Worm (Caenorhabditis elegans) whole organism, mixed stage, embryonic: ENCODE measurements around the gene B0212.3.

Experiments used
- M03D4.4 ChIP-seq: sonication (generic microtip); optimal IDR thresholded peaks from 2 replicates; lab custom pipeline; 2017; ENCODE audit warnings: mild to moderate bottlenecking, missing genetic modification characterization, missing compliant biosample characterization
- bed-3 ChIP-seq: fragments of 200-800 bp; sonication (Bioruptor generic); optimal IDR thresholded peaks from 3 replicates; lab custom pipeline; 2018; ENCODE audit warnings: mild to moderate bottlenecking, missing genetic modification characterization, moderate library complexity, missing compliant biosample characterization
- blmp-1 ChIP-seq: fragments of 150-350 bp; optimal IDR thresholded peaks from 2 replicates; lab custom pipeline; 2014; ENCODE audit warnings: missing biosample characterization, missing genetic modification characterization
- ceh-39 ChIP-seq: fragments of 150-350 bp; optimal IDR thresholded peaks from 2 replicates; lab custom pipeline; 2014; ENCODE audit warnings: missing biosample characterization, missing genetic modification characterization
- ceh-43 ChIP-seq: fragments of 200-800 bp; sonication (Bioruptor generic); optimal IDR thresholded peaks from 2 replicates; lab custom pipeline; 2018; ENCODE audit warnings: mild to moderate bottlenecking, missing genetic modification characterization, moderate library complexity, missing compliant biosample characterization
- ceh-83 ChIP-seq: fragments of 200-800 bp; sonication (Bioruptor generic); optimal IDR thresholded peaks from 2 replicates; lab custom pipeline; 2018; ENCODE audit warnings: mild to moderate bottlenecking, missing genetic modification characterization, missing compliant biosample characterization
- cnd-1 ChIP-seq: fragments of 200-800 bp; sonication (Bioruptor generic); optimal IDR thresholded peaks from 2 replicates; lab custom pipeline; 2018; ENCODE audit warnings: mild to moderate bottlenecking, missing genetic modification characterization, missing compliant biosample characterization
- drap-1 ChIP-seq: fragments of 200-800 bp; sonication (Bioruptor generic); optimal IDR thresholded peaks from 3 replicates; lab custom pipeline; 2018; ENCODE audit warnings: mild to moderate bottlenecking, missing genetic modification characterization, missing compliant biosample characterization
- elt-1 ChIP-seq: sonication (generic microtip); optimal IDR thresholded peaks from 2 replicates; lab custom pipeline; 2017; ENCODE audit warnings: missing genetic modification characterization, mild to moderate bottlenecking, missing compliant biosample characterization, antibody characterized with exemption, moderate library complexity, borderline replicate concordance; ENCODE audit not compliant: insufficient read depth
- flh-1 ChIP-seq: fragments of 200-800 bp; sonication (Bioruptor generic); optimal IDR thresholded peaks from 2 replicates; lab custom pipeline; 2018; ENCODE audit warnings: mild to moderate bottlenecking, missing genetic modification characterization, moderate library complexity, missing compliant biosample characterization
- ham-2 ChIP-seq: fragments of 200-800 bp; sonication (Bioruptor generic); optimal IDR thresholded peaks from 2 replicates; lab custom pipeline; 2018; ENCODE audit warnings: mild to moderate bottlenecking, missing genetic modification characterization, missing compliant biosample characterization
- hlh-1 ChIP-seq: fragments of 150-350 bp; optimal IDR thresholded peaks from 2 replicates; lab custom pipeline; 2014; ENCODE audit warnings: missing biosample characterization, missing genetic modification reagents, missing genetic modification characterization
- lin-13 ChIP-seq: fragments of 150-350 bp; optimal IDR thresholded peaks from 2 replicates; lab custom pipeline; 2014; ENCODE audit warnings: missing biosample characterization, missing genetic modification characterization
- lsy-2 ChIP-seq: fragments of 150-350 bp; optimal IDR thresholded peaks from 2 replicates; lab custom pipeline; 2014; ENCODE audit warnings: missing biosample characterization, missing genetic modification characterization
- mab-5 ChIP-seq: fragments of 150-350 bp; optimal IDR thresholded peaks from 2 replicates; lab custom pipeline; 2014; ENCODE audit warnings: missing biosample characterization, missing genetic modification characterization
- mep-1 ChIP-seq: fragments of 150-350 bp; optimal IDR thresholded peaks from 2 replicates; lab custom pipeline; 2017; ENCODE audit warnings: missing biosample characterization, missing genetic modification reagents, missing genetic modification characterization, inconsistent platforms
- mls-2 ChIP-seq: sonication (generic microtip); optimal IDR thresholded peaks from 2 replicates; lab custom pipeline; 2016; ENCODE audit warnings: mild to moderate bottlenecking, missing genetic modification characterization, moderate library complexity, missing compliant biosample characterization
- nhr-12 ChIP-seq: fragments of 150-350 bp; optimal IDR thresholded peaks from 2 replicates; lab custom pipeline; 2014; ENCODE audit warnings: missing biosample characterization, missing genetic modification characterization
- nhr-2 ChIP-seq: fragments of 150-350 bp; optimal IDR thresholded peaks from 2 replicates; lab custom pipeline; 2014; ENCODE audit warnings: missing biosample characterization, missing genetic modification characterization
- nhr-237 ChIP-seq: fragments of 150-350 bp; optimal IDR thresholded peaks from 2 replicates; lab custom pipeline; 2014; ENCODE audit warnings: missing biosample characterization, missing genetic modification characterization
- nhr-28 ChIP-seq: fragments of 150-350 bp; optimal IDR thresholded peaks from 2 replicates; lab custom pipeline; 2014; ENCODE audit warnings: missing biosample characterization, missing genetic modification characterization
- nhr-76 ChIP-seq: sonication (generic microtip); optimal IDR thresholded peaks from 2 replicates; lab custom pipeline; 2017; ENCODE audit warnings: missing biosample characterization, missing genetic modification characterization
- pha-4 ChIP-seq: fragments of 150-350 bp; optimal IDR thresholded peaks from 2 replicates; lab custom pipeline; 2018; ENCODE audit warnings: missing biosample characterization, missing genetic modification reagents, missing genetic modification characterization
- sem-2 ChIP-seq: fragments of 200-800 bp; sonication (Bioruptor generic); optimal IDR thresholded peaks from 2 replicates; lab custom pipeline; 2018; ENCODE audit warnings: mild to moderate bottlenecking, missing genetic modification characterization, missing compliant biosample characterization
- snpc-4 ChIP-seq: fragments of 150-350 bp; optimal IDR thresholded peaks from 2 replicates; lab custom pipeline; 2014; ENCODE audit warnings: missing biosample characterization, missing genetic modification characterization
- sptf-1 ChIP-seq: sonication (generic microtip); optimal IDR thresholded peaks from 2 replicates; lab custom pipeline; 2017; ENCODE audit warnings: mild to moderate bottlenecking, missing genetic modification characterization, moderate library complexity, missing compliant biosample characterization
- unc-39 ChIP-seq: fragments of 150-350 bp; optimal IDR thresholded peaks from 2 replicates; lab custom pipeline; 2014; ENCODE audit warnings: missing biosample characterization, missing genetic modification characterization
- unc-62 ChIP-seq: fragments of 150-350 bp; optimal IDR thresholded peaks from 2 replicates; lab custom pipeline; 2014; ENCODE audit warnings: missing biosample characterization, missing genetic modification reagents, missing genetic modification characterization
- zip-8 ChIP-seq: fragments of 150-350 bp; optimal IDR thresholded peaks from 2 replicates; lab custom pipeline; 2014; ENCODE audit warnings: missing biosample characterization, missing genetic modification characterization
- ztf-11 ChIP-seq: fragments of 150-350 bp; optimal IDR thresholded peaks from 2 replicates; lab custom pipeline; 2014; ENCODE audit warnings: missing biosample characterization, missing genetic modification characterization

B0212.3 gene

ce11 chrIV:3552933-3553332 lies 13.0 kb downstream of the B0212.3 start:
- TF ChIP-seq lin-13 (tag; lab: Kevin White, UChicago): no peak
- TF ChIP-seq snpc-4 (tag; lab: Kevin White, UChicago): no peak
- TF ChIP-seq mab-5 (tag; lab: Kevin White, UChicago): no peak
- TF ChIP-seq sem-2 (GFP tag; lab: Kevin White, UChicago): no peak
- TF ChIP-seq nhr-237 (tag; lab: Kevin White, UChicago): no peak
- TF ChIP-seq drap-1 (GFP tag; lab: Kevin White, UChicago): no peak
- no peak for TF ChIP-seq bed-3 (GFP tag; lab: Kevin White, UChicago)
- TF ChIP-seq nhr-12: no peak
- no peak for TF ChIP-seq ham-2 (GFP tag; lab: Kevin White, UChicago)
- no peak for TF ChIP-seq nhr-28 (tag; lab: Kevin White, UChicago)
- TF ChIP-seq sptf-1: no peak
- TF ChIP-seq ztf-11 (tag; lab: Kevin White, UChicago): no peak
- no peak for TF ChIP-seq M03D4.4 (tag; lab: Kevin White, UChicago)
- no peak for TF ChIP-seq mls-2 (tag; lab: Kevin White, UChicago)
- TF ChIP-seq lsy-2: no peak
- TF ChIP-seq nhr-76: no peak
- no peak for TF ChIP-seq unc-39 (tag; lab: Kevin White, UChicago)
- TF ChIP-seq ceh-43 (GFP tag; lab: Kevin White, UChicago): no peak

ce11 chrIV:3557331-3557730 lies 17.4 kb downstream of the B0212.3 start, which contains the start of gene osm-9:
TSS of gene osm-9 (minus strand) at chrIV:3557431.
- TF ChIP-seq nhr-12: no peak
- no peak for TF ChIP-seq sptf-1
- no peak for TF ChIP-seq nhr-2
- no peak for TF ChIP-seq snpc-4 (tag; lab: Kevin White, UChicago)
- TF ChIP-seq M03D4.4 (tag; lab: Kevin White, UChicago): no peak
- TF ChIP-seq ceh-39 (tag; lab: Kevin White, UChicago): no peak
- TF ChIP-seq sem-2 (GFP tag; lab: Kevin White, UChicago): no peak
- TF ChIP-seq flh-1 (GFP tag; lab: Kevin White, UChicago): no peak
- no peak for TF ChIP-seq zip-8
- TF ChIP-seq nhr-76: no peak

- TF ChIP-seq snpc-4 (tag; lab: Kevin White, UChicago) (no peak), pha-4 (tag; lab: Kevin White, UChicago) (no peak), sptf-1 (no peak), unc-62 (GFP tag; lab: Kevin White, UChicago) (no peak), sem-2 (GFP tag; lab: Kevin White, UChicago) (no peak), nhr-76 (no peak), ztf-11 (tag; lab: Kevin White, UChicago) (no peak), mep-1 (tag; lab: Kevin White, UChicago) (no peak), lin-13 (tag; lab: Kevin White, UChicago) (no peak), drap-1 (GFP tag; lab: Kevin White, UChicago) (no peak), blmp-1 (tag; lab: Kevin White, UChicago) (no peak), zip-8 (no peak), nhr-237 (tag; lab: Kevin White, UChicago) (no peak), ham-2 (GFP tag; lab: Kevin White, UChicago) (no peak), cnd-1 (tag; lab: Kevin White, UChicago) (no peak), nhr-28 (tag; lab: Kevin White, UChicago) (no peak), bed-3 (GFP tag; lab: Kevin White, UChicago) (no peak), nhr-2 (no peak), ceh-39 (tag; lab: Kevin White, UChicago) (no peak), lsy-2 (no peak)
- TF ChIP-seq, all 35 proteins: peak for 0
These were observed 19.2 kb downstream of the B0212.3 start for ce11 chrIV:3559201-3559600.

ce11 chrIV:3564901-3565300 lies 24.9 kb downstream of the B0212.3 start, which contains the start of gene sre-5:
TSS of gene sre-5 (plus strand) at chrIV:3565201.
- TF ChIP-seq ceh-83 (GFP tag; lab: Kevin White, UChicago): no peak

- TF ChIP-seq blmp-1 (tag; lab: Kevin White, UChicago): no peak
- TF ChIP-seq lin-13 (tag; lab: Kevin White, UChicago): no peak
- no peak for TF ChIP-seq unc-39 (tag; lab: Kevin White, UChicago)
- TF ChIP-seq zip-8: no peak
- no peak for TF ChIP-seq hlh-1 (tag; lab: Kevin White, UChicago)
- TF ChIP-seq, all 35 proteins: peak for 0
These were observed 28.6 kb downstream of the B0212.3 start, which contains the start of gene otpl-1 for ce11 chrIV:3568608-3569007. TSS of gene otpl-1 (plus strand) at chrIV:3568979.

- TF ChIP-seq ham-2 (GFP tag; lab: Kevin White, UChicago) (no peak), pha-4 (tag; lab: Kevin White, UChicago) (no peak), snpc-4 (tag; lab: Kevin White, UChicago) (no peak), nhr-237 (tag; lab: Kevin White, UChicago) (no peak), zip-8 (no peak), unc-39 (tag; lab: Kevin White, UChicago) (no peak), mls-2 (tag; lab: Kevin White, UChicago) (no peak), ceh-39 (tag; lab: Kevin White, UChicago) (no peak), nhr-2 (no peak), drap-1 (GFP tag; lab: Kevin White, UChicago) (no peak), ceh-43 (GFP tag; lab: Kevin White, UChicago) (no peak), mab-5 (tag; lab: Kevin White, UChicago) (no peak), elt-1 (tag; lab: Kevin White, UChicago) (no peak), blmp-1 (tag; lab: Kevin White, UChicago) (no peak)
These were observed 30.6 kb downstream of the B0212.3 start for ce11 chrIV:3570612-3571011.
